Fruit fly (Drosophila melanogaster) whole organism, embryonic: ENCODE measurements around the gene Tsp97E.

Experiments
- CG10462 ChIP-seq: fragments of 200-800 bp; sonication (Bioruptor generic); optimal IDR thresholded peaks from 2 replicates; lab custom pipeline; 2016; ENCODE audit warnings: missing biosample characterization, missing genetic modification characterization
- CG11247 ChIP-seq: fragments of 200-800 bp; sonication (Bioruptor generic); IDR thresholded peaks from 2 replicates; pipeline ENCODE4 v1.3.6; 2022; ENCODE audit warnings: missing biosample characterization, missing genetic modification characterization
- Mrtf ChIP-seq: fragments of 200-800 bp; sonication (Bioruptor generic); IDR thresholded peaks from 3 replicates; pipeline ENCODE4 v1.3.6; 2022; ENCODE audit warnings: missing biosample characterization, missing genetic modification characterization
- Stat92E ChIP-seq, 3 experiments: fragments of >200 bp in 2 of 3; fragments of 200-800 bp in 1 of 3; sonication (Bioruptor generic) in 1 of 3; optimal IDR thresholded peaks; 2 replicates each; lab custom pipeline; 2017 to 2019; ENCODE audit warnings: missing biosample characterization in 3 of 3, missing genetic modification characterization in 3 of 3, mild to moderate bottlenecking in 1 of 3, moderate library complexity in 1 of 3
- stc ChIP-seq: fragments of 200-800 bp; sonication (Bioruptor generic); IDR thresholded peaks from 2 replicates; pipeline ENCODE4 v1.3.6; 2022; ENCODE audit warnings: missing biosample characterization, missing genetic modification characterization

DNA sequence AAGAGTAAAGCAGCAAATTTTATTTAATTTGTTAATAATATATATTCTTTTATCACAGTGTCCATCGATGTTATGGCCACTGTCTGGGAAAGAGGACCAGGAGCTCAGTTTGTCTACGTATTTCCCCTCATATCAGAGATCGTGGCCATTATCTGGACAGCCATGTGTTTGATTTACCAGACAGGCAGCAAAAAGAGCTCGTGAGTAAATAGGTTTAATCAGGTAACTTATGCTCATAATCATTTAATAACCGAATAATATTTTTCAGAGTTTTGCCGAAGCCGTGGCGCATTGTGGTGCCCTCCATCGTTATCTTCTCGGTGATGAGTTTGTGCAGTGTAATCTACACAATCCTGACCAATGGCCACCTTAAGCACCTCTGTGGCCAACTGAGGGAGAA lies 19.8 kb upstream of the Tsp97E start:
- TF ChIP-seq CG10462 (no peak), CG11247 (GFP tag; lab: Robert Waterston, UW) (no peak), Stat92E (GFP tag; optimal IDR thresholded peaks at IDR 0.05; lab: Kevin White, UChicago) (no peak), Mrtf (GFP tag; lab: Robert Waterston, UW) (no peak), stc (GFP tag; lab: Robert Waterston, UW) (no peak)
